Fruit fly (Drosophila melanogaster) whole organism, pupa: ENCODE results near the gene grnd.

Source experiments
- CG10348 ChIP-seq: fragments of 200-800 bp; sonication (Bioruptor generic); IDR thresholded peaks from 2 replicates; pipeline ENCODE4 v1.3.6; 2022; ENCODE audit warnings: missing biosample characterization, missing genetic modification characterization
- CG12605 ChIP-seq: fragments of 200-800 bp; sonication (Bioruptor generic); IDR thresholded peaks from 2 replicates; pipeline ENCODE4 v1.3.6; 2022; ENCODE audit warnings: missing biosample characterization, missing genetic modification characterization
- CG13204 ChIP-seq: fragments of 200-800 bp; sonication (Bioruptor generic); optimal IDR thresholded peaks from 2 replicates; lab custom pipeline; 2018; ENCODE audit warnings: missing biosample characterization, mild to moderate bottlenecking, missing genetic modification characterization, moderate library complexity
- CG14655 ChIP-seq: fragments of 200-800 bp; sonication (Bioruptor generic); optimal IDR thresholded peaks from 3 replicates; lab custom pipeline; 2017; ENCODE audit warnings: mild to moderate bottlenecking, missing biosample characterization, missing genetic modification reagents, missing genetic modification characterization
- CG15710 ChIP-seq: fragments of 200-800 bp; sonication (Bioruptor generic); optimal IDR thresholded peaks from 2 replicates; lab custom pipeline; 2018; ENCODE audit warnings: missing biosample characterization, mild to moderate bottlenecking, missing genetic modification characterization, moderate library complexity
- CG17806 ChIP-seq: fragments of 200-800 bp; sonication (Bioruptor generic); optimal IDR thresholded peaks from 2 replicates; lab custom pipeline; 2018; ENCODE audit warnings: missing biosample characterization, mild to moderate bottlenecking, missing genetic modification characterization, moderate library complexity
- CG32121 ChIP-seq: fragments of 200-800 bp; sonication (Bioruptor generic); IDR thresholded peaks from 2 replicates; pipeline ENCODE4 v1.3.6; 2022; ENCODE audit warnings: missing biosample characterization, missing genetic modification characterization
- CG34367 ChIP-seq: fragments of 200-800 bp; sonication (Bioruptor generic); optimal IDR thresholded peaks from 2 replicates; lab custom pipeline; 2018; ENCODE audit warnings: missing biosample characterization, mild to moderate bottlenecking, missing genetic modification characterization
- CG4496 ChIP-seq: fragments of 200-800 bp; sonication (Bioruptor generic); IDR thresholded peaks from 3 replicates; pipeline ENCODE4 v1.3.6; 2022; ENCODE audit warnings: missing biosample characterization, missing genetic modification characterization
- CG8159 ChIP-seq: fragments of 200-800 bp; sonication (Bioruptor generic); optimal IDR thresholded peaks from 3 replicates; lab custom pipeline; 2018; ENCODE audit warnings: missing biosample characterization, mild to moderate bottlenecking, missing genetic modification characterization, moderate library complexity
- CG8301 ChIP-seq: fragments of 200-800 bp; sonication (Bioruptor generic); optimal IDR thresholded peaks from 2 replicates; lab custom pipeline; 2018; ENCODE audit warnings: missing biosample characterization, mild to moderate bottlenecking, missing genetic modification characterization
- CG9948 ChIP-seq: fragments of 200-800 bp; sonication (Bioruptor generic); optimal IDR thresholded peaks from 2 replicates; lab custom pipeline; 2018; ENCODE audit warnings: missing biosample characterization, mild to moderate bottlenecking, missing genetic modification characterization, moderate library complexity
- D1 ChIP-seq: fragments of 200-800 bp; sonication (Bioruptor generic); optimal IDR thresholded peaks from 2 replicates; lab custom pipeline; 2018; ENCODE audit warnings: missing biosample characterization, mild to moderate bottlenecking, missing genetic modification characterization, moderate library complexity
- EcR ChIP-seq: fragments of 200-800 bp; sonication (Bioruptor generic); optimal IDR thresholded peaks from 3 replicates; lab custom pipeline; 2019; ENCODE audit warnings: missing biosample characterization, missing genetic modification characterization, mild to moderate bottlenecking, moderate library complexity, missing genetic modification reagents
- Ets98B ChIP-seq: fragments of 200-800 bp; sonication (Bioruptor generic); IDR thresholded peaks from 2 replicates; pipeline ENCODE4 v1.3.6; 2022; ENCODE audit warnings: missing biosample characterization, missing genetic modification characterization
- Pif1A ChIP-seq: fragments of 200-800 bp; sonication (Bioruptor generic); optimal IDR thresholded peaks from 3 replicates; lab custom pipeline; 2016; ENCODE audit warnings: missing biosample characterization, missing genetic modification characterization
- Pif1B ChIP-seq: fragments of 200-800 bp; sonication (Bioruptor generic); optimal IDR thresholded peaks from 3 replicates; lab custom pipeline; 2016; ENCODE audit warnings: missing biosample characterization, missing genetic modification characterization
- Snoo ChIP-seq: fragments of 200-800 bp; sonication (Bioruptor generic); optimal IDR thresholded peaks from 3 replicates; lab custom pipeline; 2017; ENCODE audit warnings: missing biosample characterization, mild to moderate bottlenecking, missing genetic modification characterization, inconsistent platforms
- fd96Ca ChIP-seq: fragments of 200-800 bp; sonication (Bioruptor generic); IDR thresholded peaks from 3 replicates; pipeline ENCODE4 v1.3.6; 2022; ENCODE audit warnings: missing biosample characterization, missing genetic modification characterization
- gl ChIP-seq: fragments of 200-800 bp; sonication (Bioruptor generic); optimal IDR thresholded peaks from 2 replicates; lab custom pipeline; 2018; ENCODE audit warnings: missing biosample characterization, mild to moderate bottlenecking, missing genetic modification characterization
- rn ChIP-seq: fragments of 200-800 bp; sonication (Bioruptor generic); IDR thresholded peaks from 2 replicates; pipeline ENCODE4 v1.3.6; 2022; ENCODE audit warnings: missing biosample characterization, missing genetic modification characterization

grnd gene

DNA sequence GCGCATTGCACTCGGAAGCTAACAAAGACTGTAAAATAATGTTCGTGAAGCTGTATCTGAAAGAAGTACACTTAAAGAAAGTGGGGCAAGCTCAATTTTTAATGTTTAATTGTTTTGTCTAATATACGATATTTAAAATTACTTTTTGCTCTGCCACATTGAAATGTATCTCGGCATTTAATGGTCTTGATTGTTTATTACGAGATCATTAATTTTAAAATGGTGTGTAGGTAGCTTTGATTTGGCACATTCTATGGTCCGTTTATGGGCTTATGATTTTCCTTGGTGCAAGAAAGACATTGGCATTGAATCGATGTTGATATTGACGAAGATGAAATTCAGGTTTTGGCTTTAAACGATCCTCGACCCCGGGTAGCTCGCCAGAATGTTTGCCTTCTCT, 21.6 kb upstream of the grnd start:
- 0 out of 2 replicates have a peak, but pooled peaks have one; percentile 12 for TF ChIP-seq CG12605 (GFP tag; lab: Robert Waterston, UW)
- TF ChIP-seq Pif1B: peak; percentile 42
- no peak for TF ChIP-seq EcR (GFP tag; lab: Kevin White, UChicago)
- peak; percentile 40 for TF ChIP-seq D1 (tag; lab: Kevin White, UChicago)
- peak; percentile 64; the same call in 2 of the 3 replicates for TF ChIP-seq CG4496
- TF ChIP-seq CG13204 (GFP tag; lab: Kevin White, UChicago): no peak
- 0 out of 2 replicates have a peak, but pooled peaks have one; percentile 15 for TF ChIP-seq Ets98B (GFP tag; lab: Robert Waterston, UW)
- TF ChIP-seq CG10348: no peak
- peak; percentile 72 for TF ChIP-seq CG9948 (tag; lab: Kevin White, UChicago)
- peak; percentile 84 for TF ChIP-seq CG8301 (tag; lab: Kevin White, UChicago)
- TF ChIP-seq Pif1A (GFP tag; lab: Kevin White, UChicago): peak; percentile 61
- peak; percentile 34 for TF ChIP-seq gl (tag; lab: Kevin White, UChicago)
- peak; percentile 84 for TF ChIP-seq CG17806 (tag; lab: Kevin White, UChicago)
- TF ChIP-seq CG32121 (GFP tag; lab: Robert Waterston, UW): 0 out of 2 replicates have a peak, but pooled peaks have one; percentile 22
- peak; percentile 59 for TF ChIP-seq CG34367 (tag; lab: Kevin White, UChicago)
- peak; percentile 74 for TF ChIP-seq CG8159 (tag; lab: Kevin White, UChicago)
- TF ChIP-seq Snoo (tag; lab: Kevin White, UChicago): peak; percentile 35
- TF ChIP-seq CG15710 (tag; lab: Kevin White, UChicago): peak; percentile 67
- TF ChIP-seq fd96Ca (GFP tag; lab: Robert Waterston, UW): no peak
- TF ChIP-seq CG14655 (GFP tag; lab: Kevin White, UChicago): peak; percentile 86
- no peak for TF ChIP-seq rn (GFP tag; lab: Robert Waterston, UW)
- TF ChIP-seq, all 21 proteins: peak for 16

DNA sequence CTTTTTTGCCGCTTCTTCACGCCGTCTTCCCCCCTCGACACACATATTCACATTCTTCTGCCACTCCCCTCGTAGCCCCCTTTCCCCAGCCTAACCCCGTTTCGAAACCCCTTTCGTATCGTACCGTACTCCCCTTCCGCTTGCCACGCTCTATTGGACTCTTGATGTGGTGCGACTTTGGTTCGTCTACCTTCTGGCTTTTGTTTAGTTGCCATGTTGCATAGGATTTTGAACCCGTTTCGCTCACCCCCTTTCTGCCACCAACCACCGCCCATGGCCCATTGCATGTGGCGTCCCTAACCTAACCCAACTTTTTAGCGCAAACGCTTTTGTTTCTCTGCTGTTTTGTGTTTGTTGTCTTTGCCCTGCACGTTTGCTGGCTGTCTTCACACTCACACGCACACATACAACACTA, 21.1 kb upstream of the grnd start:
- peak; percentile 62 for TF ChIP-seq CG13204 (GFP tag; lab: Kevin White, UChicago)
- TF ChIP-seq Pif1A (GFP tag; lab: Kevin White, UChicago): no peak
- TF ChIP-seq fd96Ca (GFP tag; lab: Robert Waterston, UW): peak; percentile 53
- peak; percentile 97 for TF ChIP-seq EcR (GFP tag; lab: Kevin White, UChicago)
- peak; percentile 22 for TF ChIP-seq gl (tag; lab: Kevin White, UChicago)
- TF ChIP-seq Ets98B (GFP tag; lab: Robert Waterston, UW): 0 out of 2 replicates have a peak, but pooled peaks have one; percentile 37

DNA sequence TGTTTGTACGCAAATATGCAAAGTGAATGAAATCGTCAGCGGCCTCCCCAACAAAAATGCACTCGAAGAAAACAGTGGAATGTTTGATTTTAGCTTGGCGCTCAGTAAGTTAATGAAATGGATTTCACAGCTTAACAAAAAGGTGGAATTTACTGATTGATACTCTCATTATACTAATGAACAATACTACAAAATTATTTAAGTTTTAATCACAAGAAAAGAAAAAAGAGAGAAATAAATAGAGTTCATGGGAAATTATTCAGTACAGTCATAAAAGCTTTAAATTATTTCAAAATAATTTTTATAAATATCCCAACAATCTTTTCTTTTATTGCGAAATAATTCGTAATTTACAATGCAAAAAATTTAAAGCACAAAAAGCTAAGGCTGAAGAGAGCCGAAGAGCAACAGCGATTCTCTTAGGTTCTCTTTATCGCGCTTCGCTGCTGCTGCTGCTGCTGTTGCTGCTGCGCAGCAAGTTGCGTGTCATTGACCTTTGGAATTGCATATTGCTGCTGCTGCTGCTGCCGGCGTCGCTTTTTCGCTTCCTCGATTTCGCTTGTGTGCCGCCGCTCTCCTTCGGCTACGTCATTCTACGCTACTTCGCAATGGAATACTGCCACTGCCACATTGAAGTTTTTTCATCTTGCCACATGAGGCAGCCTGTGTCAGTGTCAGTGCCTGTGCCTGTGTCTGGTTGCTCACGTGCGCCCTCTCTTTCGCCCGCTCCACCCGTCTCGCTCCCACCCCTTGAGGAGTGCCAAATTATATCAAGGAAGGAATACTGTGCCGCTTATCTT, 19.6 kb upstream of the grnd start:
- TF ChIP-seq CG32121 (GFP tag; lab: Robert Waterston, UW) (no peak; the same call in none of the 2 replicates), rn (GFP tag; lab: Robert Waterston, UW) (no peak), D1 (tag; lab: Kevin White, UChicago) (peak; percentile 84), CG10348 (no peak), CG8301 (tag; lab: Kevin White, UChicago) (peak; percentile 74), CG9948 (tag; lab: Kevin White, UChicago) (peak; percentile 70), CG17806 (tag; lab: Kevin White, UChicago) (peak; percentile 56), EcR (GFP tag; lab: Kevin White, UChicago) (peak; percentile 98), CG12605 (GFP tag; lab: Robert Waterston, UW) (0 out of 2 replicates have a peak, but pooled peaks have one; percentile 24), Pif1B (peak; percentile 73), Snoo (tag; lab: Kevin White, UChicago) (peak; percentile 83), fd96Ca (GFP tag; lab: Robert Waterston, UW) (0 out of 3 replicates have a peak, but pooled peaks have one; percentile 38), CG14655 (GFP tag; lab: Kevin White, UChicago) (peak; percentile 83), CG34367 (tag; lab: Kevin White, UChicago) (peak; percentile 20), CG15710 (tag; lab: Kevin White, UChicago) (peak; percentile 53), Ets98B (GFP tag; lab: Robert Waterston, UW) (no peak; the same call in 1 of the 2 replicates), gl (tag; lab: Kevin White, UChicago) (no peak), CG13204 (GFP tag; lab: Kevin White, UChicago) (peak; percentile 19), CG4496 (peak; percentile 25; the same call in 1 of the 3 replicates), Pif1A (GFP tag; lab: Kevin White, UChicago) (peak; percentile 65), CG8159 (tag; lab: Kevin White, UChicago) (peak; percentile 70)

DNA sequence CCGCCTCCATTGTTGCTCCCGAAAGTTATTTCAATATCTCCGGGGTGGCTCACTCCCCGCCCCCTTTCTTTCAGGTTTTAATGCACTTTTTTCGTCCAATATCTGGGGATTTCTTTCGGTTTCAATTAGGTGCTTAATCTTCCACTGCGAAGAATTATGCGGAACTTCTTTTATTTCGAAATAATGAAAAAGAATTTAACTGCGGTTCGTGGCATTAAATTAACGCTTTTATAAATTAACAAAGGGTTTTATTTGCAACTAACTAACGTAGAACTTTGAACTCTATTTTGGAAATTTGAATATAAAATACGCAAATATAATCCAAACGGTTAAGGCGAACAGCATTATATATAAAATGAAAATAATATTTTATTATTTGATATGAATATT, 19.0 kb upstream of the grnd start:
- TF ChIP-seq EcR (GFP tag; lab: Kevin White, UChicago) (no peak), CG10348 (no peak), CG17806 (tag; lab: Kevin White, UChicago) (peak; percentile 38), CG13204 (GFP tag; lab: Kevin White, UChicago) (no peak), Pif1A (GFP tag; lab: Kevin White, UChicago) (no peak), Ets98B (GFP tag; lab: Robert Waterston, UW) (no peak), CG34367 (tag; lab: Kevin White, UChicago) (peak; percentile 16), CG8159 (tag; lab: Kevin White, UChicago) (peak; percentile 56), CG8301 (tag; lab: Kevin White, UChicago) (peak; percentile 51), gl (tag; lab: Kevin White, UChicago) (no peak), CG32121 (GFP tag; lab: Robert Waterston, UW) (no peak), CG14655 (GFP tag; lab: Kevin White, UChicago) (peak; percentile 63), CG12605 (GFP tag; lab: Robert Waterston, UW) (no peak), Snoo (tag; lab: Kevin White, UChicago) (peak; percentile 66), CG15710 (tag; lab: Kevin White, UChicago) (peak; percentile 20), CG4496 (0 out of 3 replicates have a peak, but pooled peaks have one; percentile 23), fd96Ca (GFP tag; lab: Robert Waterston, UW) (no peak), rn (GFP tag; lab: Robert Waterston, UW) (no peak), Pif1B (peak; percentile 44), CG9948 (tag; lab: Kevin White, UChicago) (peak; percentile 41), D1 (tag; lab: Kevin White, UChicago) (no peak)
